Fruit fly (Drosophila melanogaster) whole organism, adult: Measurements from ENCODE around the gene mtg.

ENCODE experiments used
- CG11617 ChIP-seq: fragments of 200-800 bp; sonication (Bioruptor generic); optimal IDR thresholded peaks from 2 replicates; lab custom pipeline; 2017; ENCODE audit warnings: mild to moderate bottlenecking, missing biosample characterization, missing genetic modification reagents, missing genetic modification characterization
- CG12768 ChIP-seq: fragments of 200-800 bp; sonication (Bioruptor generic); optimal IDR thresholded peaks from 2 replicates; lab custom pipeline; 2017; ENCODE audit warnings: missing biosample characterization, missing genetic modification characterization, mild to moderate bottlenecking, moderate library complexity, missing genetic modification reagents
- CG14711 ChIP-seq: fragments of 200-800 bp; sonication (Bioruptor generic); optimal IDR thresholded peaks from 2 replicates; lab custom pipeline; 2018; ENCODE audit warnings: missing biosample characterization, mild to moderate bottlenecking, missing genetic modification characterization, moderate library complexity
- CG1620 ChIP-seq: fragments of 200-800 bp; sonication (Bioruptor generic); optimal IDR thresholded peaks from 2 replicates; lab custom pipeline; 2016; ENCODE audit warnings: missing biosample characterization, missing genetic modification characterization
- CG33017 ChIP-seq: fragments of 200-800 bp; sonication (Bioruptor generic); optimal IDR thresholded peaks from 2 replicates; lab custom pipeline; 2018; ENCODE audit warnings: missing biosample characterization, mild to moderate bottlenecking, missing genetic modification characterization, moderate library complexity
- CG5204 ChIP-seq: fragments of 200-800 bp; sonication (Bioruptor generic); optimal IDR thresholded peaks from 2 replicates; lab custom pipeline; 2016; ENCODE audit warnings: missing biosample characterization, missing genetic modification characterization
- CG7045 ChIP-seq: fragments of 200-800 bp; sonication (Bioruptor generic); optimal IDR thresholded peaks from 2 replicates; lab custom pipeline; 2017; ENCODE audit warnings: missing biosample characterization, mild to moderate bottlenecking, missing genetic modification characterization
- CG7101 ChIP-seq: fragments of 200-800 bp; sonication (Bioruptor generic); optimal IDR thresholded peaks from 2 replicates; lab custom pipeline; 2018; ENCODE audit warnings: missing biosample characterization, mild to moderate bottlenecking, missing genetic modification characterization, moderate library complexity
- Clk ChIP-seq: fragments of 200-800 bp; sonication (Bioruptor generic); optimal IDR thresholded peaks from 2 replicates; lab custom pipeline; 2017; ENCODE audit warnings: missing biosample characterization, missing genetic modification characterization
- Crg-1 ChIP-seq: fragments of 200-800 bp; sonication (Bioruptor generic); optimal IDR thresholded peaks from 2 replicates; lab custom pipeline; 2016; ENCODE audit warnings: missing biosample characterization, missing genetic modification characterization
- Hr96 ChIP-seq: fragments of 200-800 bp; sonication (Bioruptor generic); optimal IDR thresholded peaks from 2 replicates; lab custom pipeline; 2016; ENCODE audit warnings: missing biosample characterization, missing genetic modification characterization
- Mnt ChIP-seq: fragments of 200-800 bp; sonication (Bioruptor generic); optimal IDR thresholded peaks from 2 replicates; lab custom pipeline; 2016; ENCODE audit warnings: missing biosample characterization, mild to moderate bottlenecking, missing genetic modification characterization
- bab1 ChIP-seq: fragments of 200-800 bp; sonication (Bioruptor generic); optimal IDR thresholded peaks from 3 replicates; lab custom pipeline; 2019; ENCODE audit warnings: missing biosample characterization, mild to moderate bottlenecking, missing genetic modification characterization, moderate library complexity
- cic ChIP-seq: fragments of 200-800 bp; sonication (Bioruptor generic); optimal IDR thresholded peaks from 2 replicates; lab custom pipeline; 2017; ENCODE audit warnings: missing biosample characterization, mild to moderate bottlenecking, missing genetic modification characterization, moderate library complexity
- cnc ChIP-seq, 2 experiments: fragments of >200 bp; optimal IDR thresholded peaks; 2 replicates each; lab custom pipeline; 2017
- kay ChIP-seq: fragments of 200-800 bp; sonication (Bioruptor generic); peaks from one replicate; lab custom pipeline; 2016; ENCODE audit warnings: missing biosample characterization, missing genetic modification characterization, borderline replicate concordance
- ovo ChIP-seq: fragments of 200-800 bp; sonication (Bioruptor generic); optimal IDR thresholded peaks from 2 replicates; lab custom pipeline; 2016; ENCODE audit warnings: missing biosample characterization, missing genetic modification characterization
- pad ChIP-seq: fragments of 200-800 bp; sonication (Bioruptor generic); optimal IDR thresholded peaks from 3 replicates; lab custom pipeline; 2017; ENCODE audit warnings: missing biosample characterization, missing genetic modification characterization, mild to moderate bottlenecking, moderate library complexity, missing genetic modification reagents
- tj ChIP-seq: fragments of 200-800 bp; sonication (Bioruptor generic); optimal IDR thresholded peaks from 3 replicates; lab custom pipeline; 2017; ENCODE audit warnings: missing biosample characterization, mild to moderate bottlenecking, missing genetic modification characterization, moderate library complexity
- toe ChIP-seq: fragments of 200-800 bp; sonication (Bioruptor generic); optimal IDR thresholded peaks from 2 replicates; lab custom pipeline; 2016; ENCODE audit warnings: missing biosample characterization, missing genetic modification characterization

Gene mtg

DNA sequence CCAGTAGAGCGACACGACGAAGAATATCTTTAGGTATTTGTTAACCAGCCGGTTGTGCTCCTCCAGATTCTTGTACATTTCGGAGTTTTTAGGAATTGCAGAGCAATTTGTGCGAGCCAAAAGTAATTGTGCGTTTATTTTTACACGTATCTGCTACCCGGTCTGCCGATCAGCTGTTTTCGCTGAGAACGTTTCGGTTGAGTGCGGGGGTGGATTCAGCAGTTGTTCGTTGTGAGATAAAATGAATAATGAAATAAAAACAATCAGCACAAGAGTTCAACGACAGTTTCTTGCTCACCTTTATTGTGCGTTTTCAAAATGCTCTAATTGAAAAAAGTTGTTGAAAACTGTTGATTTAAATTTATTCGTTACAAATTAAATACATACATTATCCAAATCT lies 53.6 kb downstream of the mtg start, which contains the start of gene nac:
Gene nac, minus strand, starts transcription at position 176 of the 400 bp plus-strand sequence.
- no peak for TF ChIP-seq CG7045 (GFP tag; lab: Kevin White, UChicago)
- TF ChIP-seq CG1620 = no peak
- TF ChIP-seq toe (GFP tag; lab: Kevin White, UChicago) = no peak
- TF ChIP-seq CG7101 (tag; lab: Kevin White, UChicago) = no peak
- TF ChIP-seq pad = peak; percentile 7
- TF ChIP-seq bab1 = peak; percentile 64
- TF ChIP-seq CG11617 (GFP tag; lab: Kevin White, UChicago) = no peak
- no peak for TF ChIP-seq CG33017 (tag; lab: Kevin White, UChicago)
- TF ChIP-seq CG5204 (GFP tag; lab: Kevin White, UChicago) = no peak
- TF ChIP-seq Crg-1 (GFP tag; lab: Kevin White, UChicago) = no peak
- TF ChIP-seq Mnt (GFP tag; lab: Kevin White, UChicago) = peak; percentile 6
- TF ChIP-seq CG12768 (GFP tag; lab: Kevin White, UChicago) = peak; percentile 8

DNA sequence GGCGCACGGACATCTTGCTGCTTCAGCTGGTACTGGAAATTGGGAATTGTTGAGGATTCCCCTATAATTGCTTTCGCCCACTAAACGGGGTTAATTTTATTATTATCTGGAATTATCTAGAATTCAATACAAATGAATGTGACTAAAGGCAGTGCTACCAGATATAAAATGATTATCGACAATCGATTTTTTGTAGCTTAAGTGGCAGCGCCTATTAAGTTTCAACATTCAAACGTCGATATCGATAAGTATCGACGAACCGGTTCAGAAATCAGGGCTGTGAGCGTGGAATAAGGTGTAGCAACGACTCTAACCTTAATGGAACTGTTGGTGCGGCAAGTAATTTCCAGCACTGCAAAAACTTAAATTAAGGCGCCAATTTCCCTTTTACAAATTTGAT lies 54.8 kb downstream of the mtg start, which contains the start of gene Sgt1:
Gene Sgt1, minus strand, starts transcription at position 165 of the 400 bp plus-strand sequence.
- TF ChIP-seq cnc (optimal IDR thresholded peaks at IDR 0.05; lab: Kevin White, UChicago) (no peak), Crg-1 (GFP tag; lab: Kevin White, UChicago) (peak; percentile 74), Hr96 (no peak), cic (GFP tag; lab: Kevin White, UChicago) (peak; percentile 64), bab1 (peak; percentile 53), CG12768 (GFP tag; lab: Kevin White, UChicago) (peak; percentile 34), pad (no peak), Mnt (GFP tag; lab: Kevin White, UChicago) (peak; percentile 66), Clk (GFP tag; lab: Kevin White, UChicago) (peak; percentile 41), CG11617 (GFP tag; lab: Kevin White, UChicago) (peak; percentile 11), toe (GFP tag; lab: Kevin White, UChicago) (peak; percentile 64), CG1620 (peak; percentile 76), CG7101 (tag; lab: Kevin White, UChicago) (peak; percentile 64), CG14711 (tag; lab: Kevin White, UChicago) (peak; percentile 1), CG33017 (tag; lab: Kevin White, UChicago) (peak; percentile 29), ovo (GFP tag; lab: Kevin White, UChicago) (peak; percentile 21), CG5204 (GFP tag; lab: Kevin White, UChicago) (no peak)

dm6 chr3R:8306188-8306926 lies 56.1 kb downstream of the mtg start:
- TF ChIP-seq pad (peak; percentile 99), CG1620 (no peak), CG12768 (GFP tag; lab: Kevin White, UChicago) (peak; percentile 2)

DNA sequence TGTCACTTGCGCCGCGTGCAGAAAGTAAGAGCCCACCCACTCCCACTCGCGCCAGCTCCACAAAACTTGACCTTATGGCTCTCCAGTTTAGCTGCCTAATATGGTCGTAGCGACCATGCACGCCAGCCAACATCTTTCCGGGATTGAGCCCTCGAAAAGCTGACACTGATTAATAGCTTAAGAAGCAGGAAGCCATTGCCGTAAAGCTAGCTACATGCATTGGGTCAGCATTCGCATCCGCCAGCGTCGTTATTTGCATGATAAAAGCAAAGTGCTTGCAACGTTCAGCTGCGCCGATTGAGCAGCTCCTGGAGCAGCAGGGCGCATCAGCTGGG lies 56.6 kb downstream of the mtg start:
- no peak for TF ChIP-seq Hr96
- TF ChIP-seq bab1 = no peak
- TF ChIP-seq Clk (GFP tag; lab: Kevin White, UChicago) = no peak
- TF ChIP-seq CG1620 = no peak
- TF ChIP-seq ovo (GFP tag; lab: Kevin White, UChicago) = no peak
- TF ChIP-seq CG14711 (tag; lab: Kevin White, UChicago) = no peak
- no peak for TF ChIP-seq CG11617 (GFP tag; lab: Kevin White, UChicago)
- TF ChIP-seq Mnt (GFP tag; lab: Kevin White, UChicago) = no peak
- TF ChIP-seq cic (GFP tag; lab: Kevin White, UChicago) = no peak
- no peak for TF ChIP-seq kay (GFP tag; lab: Kevin White, UChicago)
- TF ChIP-seq CG7045 (GFP tag; lab: Kevin White, UChicago) = no peak
- TF ChIP-seq CG7101 (tag; lab: Kevin White, UChicago) = no peak
- TF ChIP-seq Crg-1 (GFP tag; lab: Kevin White, UChicago) = no peak
- TF ChIP-seq pad = no peak
- TF ChIP-seq tj (GFP tag; lab: Kevin White, UChicago) = no peak
- TF ChIP-seq toe (GFP tag; lab: Kevin White, UChicago) = no peak
- TF ChIP-seq CG12768 (GFP tag; lab: Kevin White, UChicago) = no peak
- no peak for TF ChIP-seq CG5204 (GFP tag; lab: Kevin White, UChicago)

DNA sequence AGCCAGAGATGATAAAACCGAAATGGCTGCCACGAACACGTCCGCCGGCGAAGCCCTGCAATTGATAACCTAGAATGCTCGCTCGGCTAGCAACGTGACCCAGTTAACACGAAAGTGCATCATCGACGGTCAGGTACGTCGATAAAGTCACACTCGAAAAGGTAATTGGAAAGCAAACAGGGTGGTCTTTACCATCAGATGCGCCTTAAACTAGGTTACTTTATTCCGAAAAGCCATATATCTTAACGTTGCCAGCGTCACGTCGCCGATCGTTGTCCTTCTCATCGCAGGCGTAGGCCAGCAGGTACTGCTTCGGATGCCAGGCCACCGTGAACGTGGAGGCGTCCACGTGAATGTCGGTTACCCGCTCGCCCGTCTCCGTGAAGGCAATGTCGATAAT lies 57.0 kb downstream of the mtg start:
- no peak for TF ChIP-seq Crg-1 (GFP tag; lab: Kevin White, UChicago)
- TF ChIP-seq CG5204 (GFP tag; lab: Kevin White, UChicago) = no peak
- TF ChIP-seq pad = no peak
- TF ChIP-seq bab1 = no peak
- TF ChIP-seq tj (GFP tag; lab: Kevin White, UChicago) = no peak
- no peak for TF ChIP-seq cnc (optimal IDR thresholded peaks at IDR 0.05; lab: Kevin White, UChicago)
- TF ChIP-seq ovo (GFP tag; lab: Kevin White, UChicago) = no peak
- no peak for TF ChIP-seq Clk (GFP tag; lab: Kevin White, UChicago)
- TF ChIP-seq CG7045 (GFP tag; lab: Kevin White, UChicago) = no peak
- TF ChIP-seq CG7101 (tag; lab: Kevin White, UChicago) = no peak
- no peak for TF ChIP-seq Mnt (GFP tag; lab: Kevin White, UChicago)
- no peak for TF ChIP-seq kay (GFP tag; lab: Kevin White, UChicago)
- no peak for TF ChIP-seq CG12768 (GFP tag; lab: Kevin White, UChicago)

- TF ChIP-seq tj (GFP tag; lab: Kevin White, UChicago) (no peak), cic (GFP tag; lab: Kevin White, UChicago) (peak; percentile 24)
These were observed 58.2 kb downstream of the mtg start, which contains the start of gene tex for dm6 chr3R:8308515-8308959. tex (minus strand) TSS chr3R:8308645.
